Worm (Caenorhabditis elegans) whole organism, L1 larva: ENCODE results near the gene C14E2.7.

Source experiments
- C16A3.4 ChIP-seq: fragments of 150-350 bp; optimal IDR thresholded peaks from 2 replicates; lab custom pipeline; 2014; ENCODE audit warnings: missing biosample characterization, missing genetic modification characterization
- F16B12.6 ChIP-seq: fragments of 150-350 bp; optimal IDR thresholded peaks from 2 replicates; lab custom pipeline; 2014; ENCODE audit warnings: missing biosample characterization, missing genetic modification characterization
- Y116A8C.19 ChIP-seq: sonication (generic microtip); optimal IDR thresholded peaks from 2 replicates; lab custom pipeline; 2016; ENCODE audit warnings: missing compliant biosample characterization, missing genetic modification characterization, borderline replicate concordance
- aha-1 ChIP-seq: fragments of 150-350 bp; optimal IDR thresholded peaks from 2 replicates; lab custom pipeline; 2014; ENCODE audit warnings: missing biosample characterization, missing genetic modification characterization
- alr-1 ChIP-seq: fragments of 200-800 bp; sonication (Bioruptor generic); optimal IDR thresholded peaks from 2 replicates; lab custom pipeline; 2018; ENCODE audit warnings: borderline replicate concordance, mild to moderate bottlenecking, missing genetic modification characterization, missing compliant biosample characterization
- aly-2 ChIP-seq: fragments of 150-350 bp; optimal IDR thresholded peaks from 2 replicates; lab custom pipeline; 2014; ENCODE audit warnings: missing biosample characterization, missing genetic modification characterization
- ama-1 ChIP-seq: fragments of 150-350 bp; optimal IDR thresholded peaks from 2 replicates; lab custom pipeline; 2014
- ceh-63 ChIP-seq: fragments of 200-800 bp; sonication (Bioruptor generic); optimal IDR thresholded peaks from 2 replicates; lab custom pipeline; 2018; ENCODE audit warnings: mild to moderate bottlenecking, missing genetic modification characterization, missing compliant biosample characterization
- ceh-82 ChIP-seq, 3 experiments: fragments of 150-350 bp in 1 of 3; sonication (generic microtip) in 2 of 3; optimal IDR thresholded peaks; 2 replicates each; lab custom pipeline; 2014 to 2017; ENCODE audit warnings: missing biosample characterization in 3 of 3, missing genetic modification characterization in 3 of 3
- dpl-1 ChIP-seq, 3 experiments: fragments of 150-350 bp in 2 of 3; sonication (generic microtip) in 1 of 3; optimal IDR thresholded peaks; 2 replicates each; lab custom pipeline; 2014 to 2017; ENCODE audit warnings: missing biosample characterization in 3 of 3, missing genetic modification characterization in 3 of 3, missing genetic modification reagents in 3 of 3
- efl-1 ChIP-seq, 4 experiments: fragments of 150-350 bp; optimal IDR thresholded peaks in 3 of 4; peaks in 1 of 4; 1 replicate in 1 of 4; 2 replicates in 3 of 4; lab custom pipeline; 2014; ENCODE audit warnings: missing biosample characterization in 2 of 4, missing genetic modification characterization in 2 of 4, missing genetic modification reagents in 2 of 4
- egl-13 ChIP-seq: sonication (generic microtip); optimal IDR thresholded peaks from 2 replicates; lab custom pipeline; 2016; ENCODE audit warnings: missing genotype, missing genetic modification reagents, missing genetic modification characterization, missing compliant biosample characterization
- egl-27 ChIP-seq, 2 experiments: fragments of 150-350 bp in 1 of 2; sonication (generic microtip); optimal IDR thresholded peaks; 3 replicates each; lab custom pipeline; 2017 to 2018; ENCODE audit warnings: missing biosample characterization in 2 of 2, missing genetic modification characterization in 2 of 2, missing genetic modification reagents in 2 of 2
- ets-5 ChIP-seq: fragments of 200-800 bp; sonication (Bioruptor generic); IDR thresholded peaks from 2 replicates; pipeline ENCODE4 v1.3.6; 2022; ENCODE audit warnings: missing genetic modification characterization, missing compliant biosample characterization
- fkh-4 ChIP-seq: sonication (generic microtip); optimal IDR thresholded peaks from 2 replicates; lab custom pipeline; 2016; ENCODE audit warnings: missing compliant biosample characterization, missing genetic modification characterization, borderline replicate concordance
- hlh-4 ChIP-seq: sonication (generic microtip); optimal IDR thresholded peaks from 2 replicates; lab custom pipeline; 2016; ENCODE audit warnings: mild to moderate bottlenecking, missing genetic modification characterization, missing compliant biosample characterization
- irx-1 ChIP-seq: sonication (generic microtip); optimal IDR thresholded peaks from 2 replicates; lab custom pipeline; 2016; ENCODE audit warnings: missing genetic modification characterization, missing compliant biosample characterization
- isw-1 ChIP-seq: fragments of 200-800 bp; sonication (Bioruptor generic); IDR thresholded peaks from 2 replicates; pipeline ENCODE4 v1.3.6; 2022; ENCODE audit warnings: missing genetic modification characterization, missing compliant biosample characterization
- lin-13 ChIP-seq: fragments of 150-350 bp; optimal IDR thresholded peaks from 2 replicates; lab custom pipeline; 2014; ENCODE audit warnings: missing biosample characterization, missing genetic modification reagents, missing genetic modification characterization
- lin-14 ChIP-seq: fragments of 200-800 bp; sonication (Bioruptor generic); optimal IDR thresholded peaks from 2 replicates; lab custom pipeline; 2018; ENCODE audit warnings: mild to moderate bottlenecking, missing genetic modification characterization, moderate library complexity, missing compliant biosample characterization
- lin-15B ChIP-seq: fragments of 150-350 bp; sonication (generic microtip); optimal IDR thresholded peaks from 3 replicates; lab custom pipeline; 2014; ENCODE audit warnings: missing biosample characterization, missing genetic modification characterization
- lin-35 ChIP-seq, 2 experiments: fragments of 150-350 bp; optimal IDR thresholded peaks; 2 replicates each; lab custom pipeline; 2014; ENCODE audit warnings: missing biosample characterization in 2 of 2, missing genetic modification characterization in 2 of 2, missing genetic modification reagents in 2 of 2
- lsy-2 ChIP-seq, 2 experiments: fragments of 150-350 bp; optimal IDR thresholded peaks; 2 replicates each; lab custom pipeline; 2014; ENCODE audit warnings: missing biosample characterization in 2 of 2, missing genetic modification characterization in 2 of 2
- mab-9 ChIP-seq: fragments of 200-800 bp; sonication (Bioruptor generic); IDR thresholded peaks from 2 replicates; pipeline ENCODE4 v1.3.6; 2022; ENCODE audit warnings: missing genetic modification reagents, missing genetic modification characterization, missing compliant biosample characterization
- mef-2 ChIP-seq: fragments of 150-350 bp; optimal IDR thresholded peaks from 2 replicates; lab custom pipeline; 2014; ENCODE audit warnings: missing biosample characterization, missing genetic modification characterization
- mep-1 ChIP-seq: fragments of 150-350 bp; optimal IDR thresholded peaks from 2 replicates; lab custom pipeline; 2014; ENCODE audit warnings: missing biosample characterization, missing genetic modification characterization
- nhr-11 ChIP-seq: fragments of 150-350 bp; optimal IDR thresholded peaks from 2 replicates; lab custom pipeline; 2014; ENCODE audit warnings: missing biosample characterization, missing genetic modification characterization
- nhr-12 ChIP-seq: sonication (generic microtip); optimal IDR thresholded peaks from 2 replicates; lab custom pipeline; 2017; ENCODE audit warnings: missing biosample characterization, missing genetic modification characterization
- nhr-19 ChIP-seq: fragments of 200-800 bp; sonication (Bioruptor generic); conservative IDR thresholded peaks from 2 replicates; pipeline ENCODE4 v1.3.6; 2022; ENCODE audit warnings: missing genetic modification characterization, missing compliant biosample characterization
- nhr-237 ChIP-seq: fragments of 150-350 bp; optimal IDR thresholded peaks from 2 replicates; lab custom pipeline; 2014; ENCODE audit warnings: missing biosample characterization, missing genetic modification characterization
- nhr-28 ChIP-seq: fragments of 150-350 bp; optimal IDR thresholded peaks from 2 replicates; lab custom pipeline; 2014; ENCODE audit warnings: missing biosample characterization, missing genetic modification characterization
- nhr-47 ChIP-seq: sonication (generic microtip); optimal IDR thresholded peaks from 2 replicates; lab custom pipeline; 2016; ENCODE audit warnings: mild to moderate bottlenecking, missing genetic modification characterization, moderate library complexity, missing compliant biosample characterization
- nhr-76 ChIP-seq: sonication (generic microtip); optimal IDR thresholded peaks from 2 replicates; lab custom pipeline; 2017; ENCODE audit warnings: missing biosample characterization, missing genetic modification characterization
- nhr-84 ChIP-seq: sonication (generic microtip); optimal IDR thresholded peaks from 2 replicates; lab custom pipeline; 2017; ENCODE audit warnings: missing biosample characterization, missing genetic modification characterization
- nhr-85 ChIP-seq: sonication (generic microtip); peaks from one replicate; lab custom pipeline; 2016; ENCODE audit warnings: missing genetic modification characterization, inconsistent platforms, missing compliant biosample characterization
- pax-3 ChIP-seq: fragments of 200-800 bp; sonication (Bioruptor generic); optimal IDR thresholded peaks from 2 replicates; lab custom pipeline; 2018; ENCODE audit warnings: mild to moderate bottlenecking, missing genetic modification characterization, moderate library complexity, missing compliant biosample characterization
- pqm-1 ChIP-seq: sonication (generic microtip); optimal IDR thresholded peaks from 3 replicates; lab custom pipeline; 2017; ENCODE audit warnings: missing biosample characterization, missing genetic modification characterization
- skn-1 ChIP-seq: fragments of 150-350 bp; optimal IDR thresholded peaks from 2 replicates; lab custom pipeline; 2014; ENCODE audit warnings: missing biosample characterization, missing genetic modification characterization
- snpc-4 ChIP-seq: fragments of 150-350 bp; optimal IDR thresholded peaks from 2 replicates; lab custom pipeline; 2014; ENCODE audit warnings: missing biosample characterization, missing genetic modification characterization
- sox-4 ChIP-seq: sonication (generic microtip); optimal IDR thresholded peaks from 2 replicates; lab custom pipeline; 2016; ENCODE audit warnings: missing genetic modification characterization, missing compliant biosample characterization
- sptf-1 ChIP-seq: fragments of 150-350 bp; optimal IDR thresholded peaks from 2 replicates; lab custom pipeline; 2014; ENCODE audit warnings: missing biosample characterization, missing genetic modification characterization
- swsn-7 ChIP-seq: sonication (generic microtip); optimal IDR thresholded peaks from 2 replicates; lab custom pipeline; 2016; ENCODE audit warnings: missing genetic modification characterization, missing compliant biosample characterization
- tbx-2 ChIP-seq: sonication (generic microtip); optimal IDR thresholded peaks from 2 replicates; lab custom pipeline; 2016; ENCODE audit warnings: missing genetic modification characterization, missing compliant biosample characterization
- unc-130 ChIP-seq: fragments of 150-350 bp; optimal IDR thresholded peaks from 2 replicates; lab custom pipeline; 2017; ENCODE audit warnings: missing biosample characterization, missing genetic modification characterization, inconsistent platforms
- unc-30 ChIP-seq: sonication (generic microtip); optimal IDR thresholded peaks from 2 replicates; lab custom pipeline; 2017; ENCODE audit warnings: missing biosample characterization, missing genetic modification characterization
- vab-15 ChIP-seq: sonication (generic microtip); optimal IDR thresholded peaks from 2 replicates; lab custom pipeline; 2017; ENCODE audit warnings: missing genotype, mild to moderate bottlenecking, missing genetic modification characterization, missing compliant biosample characterization
- xbp-1 ChIP-seq: sonication (generic microtip); optimal IDR thresholded peaks from 2 replicates; lab custom pipeline; 2016; ENCODE audit warnings: missing genetic modification characterization, missing compliant biosample characterization
- zag-1 ChIP-seq: fragments of 150-350 bp; optimal IDR thresholded peaks from 2 replicates; lab custom pipeline; 2014; ENCODE audit warnings: missing biosample characterization, missing genetic modification characterization
- ztf-11 ChIP-seq, 2 experiments: sonication (generic microtip); optimal IDR thresholded peaks; 2 replicates each; lab custom pipeline; 2016 to 2017; ENCODE audit warnings: missing genetic modification characterization in 2 of 2, missing biosample characterization in 1 of 2, missing compliant biosample characterization in 1 of 2

Gene C14E2.7

ce11 chrX:1826166-1826565 lies 10.0 kb downstream of the C14E2.7 start, which contains the start of gene C14E2.1:
C14E2.1 (plus strand) TSS chrX:1826466.
- TF ChIP-seq swsn-7 (no peak), nhr-12 (tag; lab: Kevin White, UChicago) (no peak), zag-1 (no peak), sox-4 (tag; lab: Kevin White, UChicago) (no peak), ets-5 (GFP tag; lab: Robert Waterston, UW) (no peak), sptf-1 (tag; lab: Kevin White, UChicago) (no peak), unc-30 (no peak), dpl-1 (GFP tag; optimal IDR thresholded peaks at IDR 0.05; lab: Kevin White, UChicago) (no peak), unc-130 (tag; lab: Kevin White, UChicago) (no peak), C16A3.4 (tag; lab: Kevin White, UChicago) (no peak), ztf-11 (tag; optimal IDR thresholded peaks at IDR 0.05; lab: Kevin White, UChicago) (no peak), mab-9 (no peak), nhr-237 (no peak), lin-14 (no peak), irx-1 (no peak), nhr-19 (GFP tag; lab: Robert Waterston, UW) (no peak), Y116A8C.19 (tag; lab: Kevin White, UChicago) (no peak), lsy-2 (tag; optimal IDR thresholded peaks at IDR 0.05; lab: Kevin White, UChicago) (no peak)

DNA sequence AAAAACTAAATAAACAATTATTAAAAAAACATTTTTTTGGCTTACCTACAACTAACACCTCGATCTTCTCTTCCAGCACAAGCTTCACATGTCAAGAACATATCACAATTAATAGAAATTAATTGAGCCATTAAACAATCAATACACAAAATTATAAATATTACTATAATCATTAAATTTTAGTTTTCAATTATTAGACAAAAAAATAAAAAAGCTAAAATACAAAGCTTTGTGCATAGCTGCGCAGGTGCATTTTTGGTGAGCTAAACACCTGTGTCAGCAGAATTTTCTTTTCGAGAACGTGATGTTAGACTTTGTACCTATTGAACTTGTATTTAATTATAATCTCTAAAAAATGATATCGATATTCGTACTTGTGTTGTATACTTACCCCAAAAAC lies 13.7 kb downstream of the C14E2.7 start, which contains the start of gene C14E2.6:
TSS of gene C14E2.6 (minus strand) at position 101 of the 400 bp plus-strand sequence.
- TF ChIP-seq hlh-4 (peak; percentile 20), fkh-4 (no peak), mef-2 (tag; lab: Kevin White, UChicago) (no peak), vab-15 (no peak)
- TF ChIP-seq, all 84 proteins: peak for 1

ce11 chrX:1830475-1830874 lies 14.3 kb downstream of the C14E2.7 start:
- TF ChIP-seq nhr-28 (tag; lab: Kevin White, UChicago) (no peak), ama-1 (lab: Kevin White, UChicago) (no peak), lsy-2 (tag; optimal IDR thresholded peaks at IDR 0.05; lab: Kevin White, UChicago) (no peak), zag-1 (no peak), isw-1 (GFP tag; lab: Robert Waterston, UW) (no peak), dpl-1 (GFP tag; optimal IDR thresholded peaks at IDR 0.05; lab: Kevin White, UChicago) (no peak), ceh-82 (tag; optimal IDR thresholded peaks at IDR 0.05; lab: Kevin White, UChicago) (no peak), sox-4 (tag; lab: Kevin White, UChicago) (no peak), mep-1 (tag; lab: Kevin White, UChicago) (no peak)

- no peak for TF ChIP-seq nhr-76 (tag; lab: Kevin White, UChicago)
- TF ChIP-seq dpl-1 (GFP tag; optimal IDR thresholded peaks at IDR 0.05; lab: Kevin White, UChicago), result peak in 2 of 3 experiments; percentile 11 to 15
- peak; percentile 25 for TF ChIP-seq tbx-2 (tag; lab: Kevin White, UChicago)
- TF ChIP-seq aha-1 (tag; lab: Kevin White, UChicago), result no peak
- no peak for TF ChIP-seq nhr-85 (tag; lab: Kevin White, UChicago)
- peak; percentile 73 for TF ChIP-seq nhr-47 (tag; lab: Kevin White, UChicago)
- TF ChIP-seq zag-1, result no peak
- peak in 1 of 2 experiments; percentile 21 for TF ChIP-seq efl-1 (optimal IDR thresholded peaks at IDR 0.05; lab: Kevin White, UChicago)
- TF ChIP-seq efl-1 (GFP tag; optimal IDR thresholded peaks at IDR 0.05 in 1 of 2; lab: Kevin White, UChicago), result no peak
- no peak for TF ChIP-seq F16B12.6 (tag; lab: Kevin White, UChicago)
- TF ChIP-seq nhr-11 (tag; lab: Kevin White, UChicago), result no peak
- TF ChIP-seq xbp-1 (tag; lab: Kevin White, UChicago), result peak; percentile 6
- no peak for TF ChIP-seq nhr-28 (tag; lab: Kevin White, UChicago)
- TF ChIP-seq pax-3 (tag; lab: Kevin White, UChicago), result peak; percentile 51
- no peak for TF ChIP-seq ama-1 (lab: Kevin White, UChicago)
- TF ChIP-seq egl-13 (tag; lab: Kevin White, UChicago), result peak; percentile 11
- TF ChIP-seq nhr-84 (tag; lab: Kevin White, UChicago), result no peak
- TF ChIP-seq snpc-4 (tag; lab: Kevin White, UChicago), result peak; percentile 22
- TF ChIP-seq alr-1 (tag; lab: Kevin White, UChicago), result no peak
- TF ChIP-seq pqm-1 (tag; lab: Kevin White, UChicago), result no peak
- TF ChIP-seq lin-15B (tag; lab: Kevin White, UChicago), result no peak
- peak in 1 of 2 experiments; percentile 64 for TF ChIP-seq lin-35 (GFP tag; optimal IDR thresholded peaks at IDR 0.05; lab: Kevin White, UChicago)
- TF ChIP-seq lin-13 (GFP tag; lab: Kevin White, UChicago), result no peak
- no peak for TF ChIP-seq ceh-63 (GFP tag; lab: Kevin White, UChicago)
- no peak for TF ChIP-seq aly-2 (tag; lab: Kevin White, UChicago)
- no peak for TF ChIP-seq egl-27 (tag; optimal IDR thresholded peaks at IDR 0.05; lab: Kevin White, UChicago)
- TF ChIP-seq skn-1 (tag; lab: Kevin White, UChicago), result peak; percentile 73
- peak; percentile 6 for TF ChIP-seq sox-4 (tag; lab: Kevin White, UChicago)
Observed at ce11 chrX:1837703-1838102, 21.5 kb downstream of the C14E2.7 start.
